Worm (Caenorhabditis elegans) whole organism, young adult: ENCODE measurements around the gene abt-4.

Experiments used
- C06A6.2 ChIP-seq: fragments of 200-800 bp; sonication (Bioruptor generic); conservative IDR thresholded peaks from 2 replicates; pipeline ENCODE4 v1.3.6; 2022; ENCODE audit warnings: missing genetic modification characterization, missing compliant biosample characterization
- F33H1.4 ChIP-seq: fragments of 200-800 bp; sonication (Bioruptor generic); IDR thresholded peaks from 2 replicates; pipeline ENCODE4 v1.3.6; 2022; ENCODE audit warnings: missing genetic modification reagents, missing genetic modification characterization, missing compliant biosample characterization
- F49E8.2 ChIP-seq: sonication (generic microtip); optimal IDR thresholded peaks from 3 replicates; lab custom pipeline; 2017; ENCODE audit warnings: missing genetic modification characterization, mild to moderate bottlenecking, missing compliant biosample characterization, antibody characterized with exemption, moderate library complexity; ENCODE audit not compliant: insufficient read depth
- Y67H2A.10 ChIP-seq: fragments of 200-800 bp; sonication (Bioruptor generic); conservative IDR thresholded peaks from 2 replicates; pipeline ENCODE4 v1.3.6; 2022; ENCODE audit warnings: missing genetic modification reagents, missing genetic modification characterization, missing compliant biosample characterization
- ama-1 ChIP-seq, 3 experiments: fragments of 150-350 bp in 1 of 3; sonication (generic microtip) in 2 of 3; optimal IDR thresholded peaks; 2 replicates each; lab custom pipeline; 2014 to 2018; ENCODE audit warnings: missing biosample characterization in 2 of 3, missing genetic modification characterization in 2 of 3, missing genetic modification reagents in 2 of 3
- aptf-3 ChIP-seq: fragments of 200-800 bp; sonication (Bioruptor generic); IDR thresholded peaks from 2 replicates; pipeline ENCODE4 v1.3.6; 2022; ENCODE audit warnings: missing genetic modification characterization, missing compliant biosample characterization
- attf-3 ChIP-seq: fragments of 200-800 bp; sonication (Bioruptor generic); conservative IDR thresholded peaks from 2 replicates; pipeline ENCODE4 v1.3.6; 2022; ENCODE audit warnings: missing genetic modification reagents, missing genetic modification characterization, missing compliant biosample characterization
- bed-1 ChIP-seq: fragments of 200-800 bp; sonication (Bioruptor generic); IDR thresholded peaks from 2 replicates; pipeline ENCODE4 v1.3.6; 2022; ENCODE audit warnings: missing genetic modification reagents, missing genetic modification characterization, missing compliant biosample characterization
- ceh-27 ChIP-seq: fragments of 200-800 bp; sonication (Bioruptor generic); optimal IDR thresholded peaks from 2 replicates; lab custom pipeline; 2018; ENCODE audit warnings: mild to moderate bottlenecking, missing genetic modification characterization, moderate library complexity, missing compliant biosample characterization
- ceh-58 ChIP-seq: fragments of 200-800 bp; sonication (Bioruptor generic); IDR thresholded peaks from 2 replicates; pipeline ENCODE4 v1.3.6; 2022; ENCODE audit warnings: missing genetic modification characterization, missing compliant biosample characterization
- die-1 ChIP-seq: sonication (generic microtip); optimal IDR thresholded peaks from 2 replicates; lab custom pipeline; 2016; ENCODE audit warnings: missing genotype, mild to moderate bottlenecking, missing genetic modification characterization, missing compliant biosample characterization
- lir-1 ChIP-seq: fragments of 200-800 bp; sonication (Bioruptor generic); conservative IDR thresholded peaks from 2 replicates; pipeline ENCODE4 v1.3.6; 2022; ENCODE audit warnings: missing genetic modification reagents, missing genetic modification characterization, missing compliant biosample characterization
- snpc-4 ChIP-seq, 5 experiments: fragments of 150-350 bp in 1 of 5; sonication (generic microtip) in 4 of 5; optimal IDR thresholded peaks; 2 replicates each; lab custom pipeline; 2014 to 2018; ENCODE audit warnings: missing genetic modification characterization in 5 of 5, missing biosample characterization in 3 of 5, antibody characterized with exemption in 2 of 5, mild to moderate bottlenecking in 2 of 5, missing compliant biosample characterization in 2 of 5, missing genotype in 2 of 5, moderate library complexity in 2 of 5, missing genetic modification reagents in 1 of 5

DNA sequence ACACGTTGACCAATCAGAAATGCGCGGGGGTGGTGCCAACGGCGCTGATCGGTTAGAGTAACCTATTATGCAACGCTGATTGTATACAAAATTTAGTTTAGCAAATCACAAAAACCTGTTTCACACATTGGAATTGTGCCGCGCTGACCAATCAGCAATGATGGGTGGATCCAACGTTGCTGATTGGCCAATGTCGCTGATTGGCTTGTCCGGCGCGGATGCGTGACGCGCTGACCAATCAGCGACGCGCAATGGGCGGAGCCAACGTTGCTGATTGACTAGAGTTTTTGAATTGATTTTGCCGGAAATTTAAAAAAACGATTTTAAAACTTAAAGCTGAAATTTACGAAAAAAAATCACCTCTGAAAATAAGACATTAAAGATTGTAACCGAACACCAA, 45.2 kb downstream of the abt-4 start:
- TF ChIP-seq snpc-4 (GFP tag; optimal IDR thresholded peaks at IDR 0.05; lab: Kevin White, UChicago) (no peak), snpc-4 (tag; optimal IDR thresholded peaks at IDR 0.05; lab: Kevin White, UChicago) (no peak), lir-1 (no peak), Y67H2A.10 (GFP tag; lab: Robert Waterston, UW) (no peak), F33H1.4 (no peak), C06A6.2 (GFP tag; lab: Robert Waterston, UW) (no peak), die-1 (tag; lab: Kevin White, UChicago) (no peak), bed-1 (GFP tag; lab: Robert Waterston, UW) (no peak), aptf-3 (no peak), attf-3 (GFP tag; lab: Robert Waterston, UW) (no peak), ceh-58 (GFP tag; lab: Robert Waterston, UW) (no peak), F49E8.2 (tag; lab: Kevin White, UChicago) (no peak), ceh-27 (GFP tag; lab: Kevin White, UChicago) (no peak), ama-1 (optimal IDR thresholded peaks at IDR 0.05; lab: Kevin White, UChicago) (no peak), ama-1 (GFP tag; optimal IDR thresholded peaks at IDR 0.05; lab: Kevin White, UChicago) (no peak)
